Worm (Caenorhabditis elegans) whole organism, L1 larva: ENCODE results near the gene C47E12.12.

Experiments used
- C04F5.9 ChIP-seq: sonication (generic microtip); optimal IDR thresholded peaks from 2 replicates; lab custom pipeline; 2016; ENCODE audit warnings: missing genetic modification characterization, missing compliant biosample characterization
- F16B12.6 ChIP-seq: fragments of 150-350 bp; optimal IDR thresholded peaks from 2 replicates; lab custom pipeline; 2014; ENCODE audit warnings: missing biosample characterization, missing genetic modification characterization
- Y116A8C.19 ChIP-seq: sonication (generic microtip); optimal IDR thresholded peaks from 2 replicates; lab custom pipeline; 2016; ENCODE audit warnings: missing compliant biosample characterization, missing genetic modification characterization, borderline replicate concordance
- alr-1 ChIP-seq: fragments of 200-800 bp; sonication (Bioruptor generic); optimal IDR thresholded peaks from 2 replicates; lab custom pipeline; 2018; ENCODE audit warnings: borderline replicate concordance, mild to moderate bottlenecking, missing genetic modification characterization, missing compliant biosample characterization
- ceh-63 ChIP-seq: fragments of 200-800 bp; sonication (Bioruptor generic); optimal IDR thresholded peaks from 2 replicates; lab custom pipeline; 2018; ENCODE audit warnings: mild to moderate bottlenecking, missing genetic modification characterization, missing compliant biosample characterization
- ceh-8 ChIP-seq: fragments of 200-800 bp; sonication (Bioruptor generic); optimal IDR thresholded peaks from 2 replicates; lab custom pipeline; 2018; ENCODE audit warnings: mild to moderate bottlenecking, missing genetic modification characterization, moderate library complexity, missing compliant biosample characterization
- ceh-82 ChIP-seq, 3 experiments: fragments of 150-350 bp in 1 of 3; sonication (generic microtip) in 2 of 3; optimal IDR thresholded peaks; 2 replicates each; lab custom pipeline; 2014 to 2017; ENCODE audit warnings: missing biosample characterization in 3 of 3, missing genetic modification characterization in 3 of 3
- ceh-90 ChIP-seq: sonication (generic microtip); optimal IDR thresholded peaks from 2 replicates; lab custom pipeline; 2016; ENCODE audit warnings: missing genetic modification characterization, missing compliant biosample characterization
- efl-1 ChIP-seq, 4 experiments: fragments of 150-350 bp; optimal IDR thresholded peaks in 3 of 4; peaks in 1 of 4; 1 replicate in 1 of 4; 2 replicates in 3 of 4; lab custom pipeline; 2014; ENCODE audit warnings: missing biosample characterization in 2 of 4, missing genetic modification characterization in 2 of 4, missing genetic modification reagents in 2 of 4
- efl-3 ChIP-seq: fragments of 200-800 bp; sonication (Bioruptor generic); optimal IDR thresholded peaks from 2 replicates; lab custom pipeline; 2018; ENCODE audit warnings: mild to moderate bottlenecking, missing genetic modification characterization, missing compliant biosample characterization
- egl-13 ChIP-seq: sonication (generic microtip); optimal IDR thresholded peaks from 2 replicates; lab custom pipeline; 2016; ENCODE audit warnings: missing genotype, missing genetic modification reagents, missing genetic modification characterization, missing compliant biosample characterization
- elt-2 ChIP-seq: sonication (generic microtip); optimal IDR thresholded peaks from 2 replicates; lab custom pipeline; 2016; ENCODE audit warnings: missing genetic modification characterization, mild to moderate bottlenecking, inconsistent platforms, missing compliant biosample characterization, missing genetic modification reagents
- elt-3 ChIP-seq, 6 experiments: fragments of 150-350 bp in 1 of 6; sonication (generic microtip); optimal IDR thresholded peaks; 2 replicates each; lab custom pipeline; 2017 to 2018; ENCODE audit warnings: missing biosample characterization in 6 of 6, missing genetic modification characterization in 6 of 6, inconsistent platforms in 1 of 6
- fkh-10 ChIP-seq: sonication (generic microtip); optimal IDR thresholded peaks from 2 replicates; lab custom pipeline; 2017; ENCODE audit warnings: missing biosample characterization, missing genetic modification reagents, missing genetic modification characterization
- fkh-4 ChIP-seq: sonication (generic microtip); optimal IDR thresholded peaks from 2 replicates; lab custom pipeline; 2016; ENCODE audit warnings: missing compliant biosample characterization, missing genetic modification characterization, borderline replicate concordance
- fkh-8 ChIP-seq: sonication (generic microtip); optimal IDR thresholded peaks from 2 replicates; lab custom pipeline; 2016; ENCODE audit warnings: mild to moderate bottlenecking, missing genetic modification characterization, missing compliant biosample characterization
- fos-1 ChIP-seq: fragments of 150-350 bp; optimal IDR thresholded peaks from 2 replicates; lab custom pipeline; 2014; ENCODE audit warnings: missing biosample characterization, missing genetic modification characterization
- grh-1 ChIP-seq: fragments of 200-800 bp; sonication (Bioruptor generic); IDR thresholded peaks from 2 replicates; pipeline ENCODE4 v1.3.6; 2022; ENCODE audit warnings: missing genetic modification reagents, missing genetic modification characterization, missing compliant biosample characterization
- hlh-4 ChIP-seq: sonication (generic microtip); optimal IDR thresholded peaks from 2 replicates; lab custom pipeline; 2016; ENCODE audit warnings: mild to moderate bottlenecking, missing genetic modification characterization, missing compliant biosample characterization
- irx-1 ChIP-seq: sonication (generic microtip); optimal IDR thresholded peaks from 2 replicates; lab custom pipeline; 2016; ENCODE audit warnings: missing genetic modification characterization, missing compliant biosample characterization
- jun-1 ChIP-seq: fragments of 150-350 bp; optimal IDR thresholded peaks from 2 replicates; lab custom pipeline; 2014; ENCODE audit warnings: missing biosample characterization, missing genetic modification reagents, missing genetic modification characterization
- lin-13 ChIP-seq: fragments of 150-350 bp; optimal IDR thresholded peaks from 2 replicates; lab custom pipeline; 2014; ENCODE audit warnings: missing biosample characterization, missing genetic modification reagents, missing genetic modification characterization
- lin-14 ChIP-seq: fragments of 200-800 bp; sonication (Bioruptor generic); optimal IDR thresholded peaks from 2 replicates; lab custom pipeline; 2018; ENCODE audit warnings: mild to moderate bottlenecking, missing genetic modification characterization, moderate library complexity, missing compliant biosample characterization
- lin-15B ChIP-seq: fragments of 150-350 bp; sonication (generic microtip); optimal IDR thresholded peaks from 3 replicates; lab custom pipeline; 2014; ENCODE audit warnings: missing biosample characterization, missing genetic modification characterization
- lin-35 ChIP-seq, 2 experiments: fragments of 150-350 bp; optimal IDR thresholded peaks; 2 replicates each; lab custom pipeline; 2014; ENCODE audit warnings: missing biosample characterization in 2 of 2, missing genetic modification characterization in 2 of 2, missing genetic modification reagents in 2 of 2
- lin-39 ChIP-seq: fragments of 150-350 bp; optimal IDR thresholded peaks from 2 replicates; lab custom pipeline; 2014; ENCODE audit warnings: missing biosample characterization, missing genetic modification reagents, missing genetic modification characterization
- lir-3 ChIP-seq: sonication (generic microtip); optimal IDR thresholded peaks from 2 replicates; lab custom pipeline; 2016; ENCODE audit warnings: mild to moderate bottlenecking, missing genetic modification characterization, moderate library complexity, missing compliant biosample characterization; ENCODE audit not compliant: poor library complexity
- mef-2 ChIP-seq: fragments of 150-350 bp; optimal IDR thresholded peaks from 2 replicates; lab custom pipeline; 2014; ENCODE audit warnings: missing biosample characterization, missing genetic modification characterization
- mep-1 ChIP-seq: fragments of 150-350 bp; optimal IDR thresholded peaks from 2 replicates; lab custom pipeline; 2014; ENCODE audit warnings: missing biosample characterization, missing genetic modification characterization
- nhr-12 ChIP-seq: sonication (generic microtip); optimal IDR thresholded peaks from 2 replicates; lab custom pipeline; 2017; ENCODE audit warnings: missing biosample characterization, missing genetic modification characterization
- nhr-19 ChIP-seq: fragments of 200-800 bp; sonication (Bioruptor generic); conservative IDR thresholded peaks from 2 replicates; pipeline ENCODE4 v1.3.6; 2022; ENCODE audit warnings: missing genetic modification characterization, missing compliant biosample characterization
- nhr-237 ChIP-seq: fragments of 150-350 bp; optimal IDR thresholded peaks from 2 replicates; lab custom pipeline; 2014; ENCODE audit warnings: missing biosample characterization, missing genetic modification characterization
- nhr-76 ChIP-seq: sonication (generic microtip); optimal IDR thresholded peaks from 2 replicates; lab custom pipeline; 2017; ENCODE audit warnings: missing biosample characterization, missing genetic modification characterization
- nhr-84 ChIP-seq: sonication (generic microtip); optimal IDR thresholded peaks from 2 replicates; lab custom pipeline; 2017; ENCODE audit warnings: missing biosample characterization, missing genetic modification characterization
- pag-3 ChIP-seq: sonication (generic microtip); optimal IDR thresholded peaks from 2 replicates; lab custom pipeline; 2017; ENCODE audit warnings: missing genetic modification characterization, mild to moderate bottlenecking, missing compliant biosample characterization, antibody characterized with exemption, borderline replicate concordance; ENCODE audit not compliant: insufficient read depth
- pqm-1 ChIP-seq: sonication (generic microtip); optimal IDR thresholded peaks from 3 replicates; lab custom pipeline; 2017; ENCODE audit warnings: missing biosample characterization, missing genetic modification characterization
- skn-1 ChIP-seq: fragments of 150-350 bp; optimal IDR thresholded peaks from 2 replicates; lab custom pipeline; 2014; ENCODE audit warnings: missing biosample characterization, missing genetic modification characterization
- snu-23 ChIP-seq: sonication (generic microtip); optimal IDR thresholded peaks from 2 replicates; lab custom pipeline; 2016; ENCODE audit warnings: missing genetic modification characterization, missing compliant biosample characterization
- sox-4 ChIP-seq: sonication (generic microtip); optimal IDR thresholded peaks from 2 replicates; lab custom pipeline; 2016; ENCODE audit warnings: missing genetic modification characterization, missing compliant biosample characterization
- sptf-1 ChIP-seq: fragments of 150-350 bp; optimal IDR thresholded peaks from 2 replicates; lab custom pipeline; 2014; ENCODE audit warnings: missing biosample characterization, missing genetic modification characterization
- sup-37 ChIP-seq: fragments of 200-800 bp; sonication (Bioruptor generic); optimal IDR thresholded peaks from 2 replicates; lab custom pipeline; 2018; ENCODE audit warnings: mild to moderate bottlenecking, missing genetic modification characterization, missing compliant biosample characterization
- swsn-7 ChIP-seq: sonication (generic microtip); optimal IDR thresholded peaks from 2 replicates; lab custom pipeline; 2016; ENCODE audit warnings: missing genetic modification characterization, missing compliant biosample characterization
- unc-130 ChIP-seq: fragments of 150-350 bp; optimal IDR thresholded peaks from 2 replicates; lab custom pipeline; 2017; ENCODE audit warnings: missing biosample characterization, missing genetic modification characterization, inconsistent platforms
- unc-30 ChIP-seq: sonication (generic microtip); optimal IDR thresholded peaks from 2 replicates; lab custom pipeline; 2017; ENCODE audit warnings: missing biosample characterization, missing genetic modification characterization
- unc-62 ChIP-seq: fragments of 150-350 bp; optimal IDR thresholded peaks from 2 replicates; lab custom pipeline; 2014; ENCODE audit warnings: missing biosample characterization, missing genetic modification reagents, missing genetic modification characterization
- unc-86 ChIP-seq: sonication (generic microtip); optimal IDR thresholded peaks from 2 replicates; lab custom pipeline; 2016; ENCODE audit warnings: missing genetic modification characterization, missing compliant biosample characterization
- vab-15 ChIP-seq: sonication (generic microtip); optimal IDR thresholded peaks from 2 replicates; lab custom pipeline; 2017; ENCODE audit warnings: missing genotype, mild to moderate bottlenecking, missing genetic modification characterization, missing compliant biosample characterization
- xbp-1 ChIP-seq: sonication (generic microtip); optimal IDR thresholded peaks from 2 replicates; lab custom pipeline; 2016; ENCODE audit warnings: missing genetic modification characterization, missing compliant biosample characterization
- zag-1 ChIP-seq: fragments of 150-350 bp; optimal IDR thresholded peaks from 2 replicates; lab custom pipeline; 2014; ENCODE audit warnings: missing biosample characterization, missing genetic modification characterization

C47E12.12 gene

ce11 chrIV:9932055-9932454, 40.5 kb downstream of the C47E12.12 start, which contains the start of the genes trmt-10A and F25H8.2 (continued):
- TF ChIP-seq irx-1 (tag; lab: Kevin White, UChicago) (no peak), snu-23 (peak; percentile 38), efl-1 (optimal IDR thresholded peaks at IDR 0.05; lab: Kevin White, UChicago) (peak; percentile 47 to 54), efl-1 (GFP tag; optimal IDR thresholded peaks at IDR 0.05 in 1 of 2; lab: Kevin White, UChicago) (peak; percentile 62 to 91), lir-3 (tag; lab: Kevin White, UChicago) (no peak), sptf-1 (tag; lab: Kevin White, UChicago) (no peak), fkh-4 (tag; lab: Kevin White, UChicago) (no peak), lin-13 (no peak)

ce11 chrIV:9928180-9928896, 44.2 kb downstream of the C47E12.12 start, which contains the start of gene dur-1:
TSS of gene dur-1 (minus strand) at chrIV:9928230.
- TF ChIP-seq lir-3 (tag; lab: Kevin White, UChicago) (no peak), xbp-1 (tag; lab: Kevin White, UChicago) (no peak), sup-37 (GFP tag; lab: Kevin White, UChicago) (no peak), sox-4 (tag; lab: Kevin White, UChicago) (no peak), fkh-8 (tag; lab: Kevin White, UChicago) (no peak), lin-15B (no peak), fkh-10 (GFP tag; lab: Kevin White, UChicago) (no peak), unc-130 (tag; lab: Kevin White, UChicago) (no peak), nhr-12 (tag; lab: Kevin White, UChicago) (no peak), vab-15 (tag; lab: Kevin White, UChicago) (no peak), Y116A8C.19 (tag; lab: Kevin White, UChicago) (no peak), nhr-237 (no peak), fkh-4 (tag; lab: Kevin White, UChicago) (no peak), hlh-4 (tag; lab: Kevin White, UChicago) (no peak), nhr-84 (tag; lab: Kevin White, UChicago) (no peak), nhr-76 (tag; lab: Kevin White, UChicago) (no peak), alr-1 (tag; lab: Kevin White, UChicago) (no peak), swsn-7 (tag; lab: Kevin White, UChicago) (no peak), grh-1 (no peak), efl-1 (optimal IDR thresholded peaks at IDR 0.05; lab: Kevin White, UChicago) (no peak), efl-1 (GFP tag; optimal IDR thresholded peaks at IDR 0.05 in 1 of 2; lab: Kevin White, UChicago) (no peak), unc-86 (no peak), zag-1 (tag; lab: Kevin White, UChicago) (no peak), lin-39 (peak; percentile 90), ceh-90 (tag; lab: Kevin White, UChicago) (no peak), unc-62 (GFP tag; lab: Kevin White, UChicago) (no peak), jun-1 (tag; lab: Kevin White, UChicago) (no peak), pag-3 (tag; lab: Kevin White, UChicago) (peak; percentile 46), nhr-19 (peak; percentile 69), pqm-1 (tag; lab: Kevin White, UChicago) (no peak), lin-35 (GFP tag; optimal IDR thresholded peaks at IDR 0.05; lab: Kevin White, UChicago) (peak in 1 of 2 experiments; percentile 5), efl-3 (GFP tag; lab: Kevin White, UChicago) (no peak), unc-30 (no peak), elt-2 (no peak), mep-1 (tag; lab: Kevin White, UChicago) (no peak), elt-3 (tag; optimal IDR thresholded peaks at IDR 0.05; lab: Kevin White, UChicago) (no peak), egl-13 (tag; lab: Kevin White, UChicago) (no peak), skn-1 (no peak), C04F5.9 (no peak), F16B12.6 (tag; lab: Kevin White, UChicago) (no peak), lin-14 (GFP tag; lab: Kevin White, UChicago) (peak; percentile 84), ceh-8 (GFP tag; lab: Kevin White, UChicago) (no peak), ceh-63 (GFP tag; lab: Kevin White, UChicago) (no peak), fos-1 (tag; lab: Kevin White, UChicago) (no peak), ceh-82 (tag; optimal IDR thresholded peaks at IDR 0.05; lab: Kevin White, UChicago) (no peak), mef-2 (no peak)
